Worm (Caenorhabditis elegans) whole organism, L4 larva: ENCODE results near the gene srx-16.

Source experiments
- T20F7.1 ChIP-seq: fragments of 200-800 bp; sonication (Bioruptor generic); optimal IDR thresholded peaks from 2 replicates; lab custom pipeline; 2018; ENCODE audit warnings: mild to moderate bottlenecking, missing genetic modification characterization, missing compliant biosample characterization
- T26A8.4 ChIP-seq: fragments of 200-800 bp; sonication (Bioruptor generic); IDR thresholded peaks from 2 replicates; pipeline ENCODE4 v1.3.6; 2022; ENCODE audit warnings: missing genetic modification characterization, missing compliant biosample characterization
- aly-2 ChIP-seq: sonication (generic microtip); optimal IDR thresholded peaks from 2 replicates; lab custom pipeline; 2018; ENCODE audit warnings: missing biosample characterization, missing genetic modification characterization
- ceh-82 ChIP-seq: sonication (generic microtip); optimal IDR thresholded peaks from 2 replicates; lab custom pipeline; 2017; ENCODE audit warnings: missing biosample characterization, missing genetic modification characterization
- daf-8 ChIP-seq: fragments of 200-800 bp; sonication (Bioruptor generic); IDR thresholded peaks from 2 replicates; pipeline ENCODE4 v1.3.6; 2022; ENCODE audit warnings: missing genetic modification characterization, missing compliant biosample characterization
- fkh-10 ChIP-seq: fragments of 150-350 bp; optimal IDR thresholded peaks from 2 replicates; lab custom pipeline; 2014; ENCODE audit warnings: missing biosample characterization, missing genetic modification reagents, missing genetic modification characterization
- lir-3 ChIP-seq: sonication (generic microtip); optimal IDR thresholded peaks from 2 replicates; lab custom pipeline; 2016; ENCODE audit warnings: mild to moderate bottlenecking, missing genetic modification characterization, missing compliant biosample characterization
- mep-1 ChIP-seq: fragments of 150-350 bp; sonication (generic microtip); optimal IDR thresholded peaks from 3 replicates; lab custom pipeline; 2014; ENCODE audit warnings: missing biosample characterization, missing genetic modification characterization
- snpc-1.2 ChIP-seq: fragments of 200-800 bp; sonication (Bioruptor generic); IDR thresholded peaks from 2 replicates; pipeline ENCODE4 v1.3.6; 2022; ENCODE audit warnings: missing genetic modification reagents, missing genetic modification characterization, missing compliant biosample characterization

ce11 chrV:7021772-7022171 lies 45.6 kb downstream of the srx-16 start, which contains the start of gene F20A1.4:
- no peak for TF ChIP-seq ceh-82
- no peak for TF ChIP-seq aly-2 (tag; lab: Kevin White, UChicago)
- no peak for TF ChIP-seq daf-8 (GFP tag; lab: Robert Waterston, UW)
- no peak for TF ChIP-seq mep-1 (tag; lab: Kevin White, UChicago)
- no peak for TF ChIP-seq fkh-10 (GFP tag; lab: Kevin White, UChicago)
- TF ChIP-seq lir-3 = no peak
- no peak for TF ChIP-seq T26A8.4 (GFP tag; lab: Robert Waterston, UW)
- TF ChIP-seq T20F7.1 (GFP tag; lab: Kevin White, UChicago) = no peak
- TF ChIP-seq snpc-1.2 = no peak
